Worm (Caenorhabditis elegans): ENCODE measurements around the gene F35H10.10.

DNA sequence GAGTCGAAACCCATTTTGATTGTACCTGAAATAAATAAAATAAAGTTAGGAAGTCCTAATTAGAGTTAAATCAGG lies 23.4 kb downstream of the F35H10.10 start, which contains the start of gene nucl-1:
- TF ChIP-seq K12H6.12 (tag; optimal IDR thresholded peaks at IDR 0.05) (no peak), snpc-3.4 (tag; optimal IDR thresholded peaks at IDR 0.05) (no peak), F49E8.2 (tag; optimal IDR thresholded peaks at IDR 0.05; ENCODE audit: insufficient read depth) (no peak), F23B12.7 (tag; optimal IDR thresholded peaks at IDR 0.05; ENCODE audit: insufficient read depth) (no peak), ama-1 (optimal IDR thresholded peaks at IDR 0.05) (no peak), ama-1 (GFP tag; optimal IDR thresholded peaks at IDR 0.05) (no peak)

Data from whole organism, young adult.